Worm (Caenorhabditis elegans): ENCODE results near the gene lact-9.

The lact-9 gene

DNA sequence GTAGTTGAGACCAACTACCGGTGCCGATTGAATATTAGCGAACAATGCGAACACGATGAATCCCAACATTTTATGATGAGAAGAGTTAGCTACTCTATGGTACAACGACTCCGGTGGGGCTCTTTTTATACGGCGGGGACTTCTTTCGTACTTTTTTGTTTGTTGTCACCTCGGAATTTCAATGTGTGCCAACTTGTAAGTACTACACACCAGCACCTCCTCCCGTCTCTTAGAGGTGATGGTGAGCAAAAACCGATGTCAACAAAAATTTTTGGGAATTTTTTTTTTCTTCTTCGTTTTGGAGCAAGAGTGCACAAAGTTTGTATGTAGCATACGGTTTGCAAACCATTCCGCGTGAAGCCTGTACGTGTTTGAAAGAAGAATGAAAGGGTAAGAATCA is 10.9 kb downstream of the lact-9 start, which contains the start of gene Y45F10D.2:
Gene Y45F10D.2, minus strand, starts transcription at position 101 of the 400 bp plus-strand sequence.
- TF ChIP-seq B0019.2 (GFP tag; conservative IDR thresholded peaks at IDR 0.05) (no peak), tbx-9 (tag; optimal IDR thresholded peaks at IDR 0.05; ENCODE audit: borderline replicate concordance) (no peak), ztf-6 (GFP tag; IDR thresholded peaks at IDR 0.05) (no peak), lsy-27 (tag; optimal IDR thresholded peaks at IDR 0.05; ENCODE audit: borderline replicate concordance, insufficient read depth) (no peak), nhr-120 (GFP tag; IDR thresholded peaks at IDR 0.05) (no peak), fkh-3 (tag; optimal IDR thresholded peaks at IDR 0.05) (no peak), snpc-4 (GFP tag; optimal IDR thresholded peaks at IDR 0.05) (no peak), snpc-4 (tag; optimal IDR thresholded peaks at IDR 0.05) (no peak), die-1 (tag; optimal IDR thresholded peaks at IDR 0.05) (no peak), lin-40 (tag; optimal IDR thresholded peaks at IDR 0.05) (no peak), Y56A3A.18 (GFP tag; IDR thresholded peaks at IDR 0.05) (no peak)

DNA sequence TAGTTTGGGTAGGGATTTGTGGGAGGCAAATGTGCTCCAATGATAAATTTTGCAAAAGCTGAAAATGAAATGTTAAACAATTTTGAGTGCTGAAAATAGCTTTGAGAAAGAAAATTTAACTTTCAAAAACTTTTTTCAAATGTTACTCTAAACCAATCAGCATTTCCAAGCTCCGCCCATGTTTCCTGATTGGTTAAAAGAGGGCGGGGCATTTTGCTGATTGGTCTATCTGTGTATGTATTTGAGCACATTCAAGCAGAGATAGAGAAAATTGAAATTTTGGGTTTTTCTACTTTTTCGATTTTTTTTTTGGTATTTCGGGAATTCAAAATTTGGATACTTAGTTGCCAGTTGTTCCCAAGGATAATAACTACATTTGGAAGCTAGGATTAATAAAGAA is 20.7 kb downstream of the lact-9 start:
- TF ChIP-seq Y56A3A.18 (GFP tag; IDR thresholded peaks at IDR 0.05): no peak
- no peak for TF ChIP-seq zfh-2 (GFP tag; conservative IDR thresholded peaks at IDR 0.05)
- TF ChIP-seq cebp-2 (GFP tag; IDR thresholded peaks at IDR 0.05): no peak
- no peak for TF ChIP-seq F57A8.1 (GFP tag; optimal IDR thresholded peaks at IDR 0.05)
- TF ChIP-seq lir-1 (GFP tag; conservative IDR thresholded peaks at IDR 0.05): no peak
- no peak for TF ChIP-seq akir-1 (GFP tag; optimal IDR thresholded peaks at IDR 0.05)
- no peak for TF ChIP-seq B0019.2 (GFP tag; conservative IDR thresholded peaks at IDR 0.05)
- TF ChIP-seq mel-28 (tag; optimal IDR thresholded peaks at IDR 0.05; ENCODE audit: borderline replicate concordance): no peak
- no peak for TF ChIP-seq sea-2 (GFP tag; IDR thresholded peaks at IDR 0.05)
- TF ChIP-seq snpc-1.3 (tag; optimal IDR thresholded peaks at IDR 0.05; ENCODE audit: insufficient read depth): no peak
- TF ChIP-seq lin-40 (tag; optimal IDR thresholded peaks at IDR 0.05): no peak
- no peak for TF ChIP-seq egrh-3 (GFP tag; IDR thresholded peaks at IDR 0.05)
- no peak for TF ChIP-seq snpc-1.1 (tag; optimal IDR thresholded peaks at IDR 0.05; ENCODE audit: insufficient read depth)
- TF ChIP-seq nfya-2 (GFP tag; IDR thresholded peaks at IDR 0.05): no peak
- no peak for TF ChIP-seq egl-18 (GFP tag; IDR thresholded peaks at IDR 0.05)
- no peak for TF ChIP-seq ztf-3 (GFP tag; optimal IDR thresholded peaks at IDR 0.05)
- no peak for TF ChIP-seq hlh-12 (tag; optimal IDR thresholded peaks at IDR 0.05)

DNA sequence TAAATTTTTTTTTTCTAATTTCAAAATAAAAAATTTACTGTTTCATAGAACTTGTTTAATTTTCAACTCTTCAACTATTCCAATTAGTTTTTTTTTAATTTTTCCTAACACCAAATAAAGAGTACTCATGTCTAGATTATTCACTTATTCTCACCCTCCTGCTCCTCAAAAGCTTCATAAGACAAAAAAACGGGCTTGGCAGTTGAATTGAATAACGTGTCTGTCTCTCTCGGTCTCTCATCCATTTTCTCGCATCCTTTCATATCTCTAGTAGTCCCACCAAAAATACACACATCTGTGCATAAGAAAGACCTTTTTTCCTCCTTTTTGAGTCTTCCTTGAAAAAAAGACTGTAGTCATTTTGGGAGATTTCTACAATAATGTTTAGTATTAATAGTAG is 22.0 kb downstream of the lact-9 start:
- TF ChIP-seq nfyb-1 (GFP tag; IDR thresholded peaks at IDR 0.05) (no peak), egrh-3 (GFP tag; IDR thresholded peaks at IDR 0.05) (no peak), madf-3 (GFP tag; IDR thresholded peaks at IDR 0.05) (no peak), madf-10 (tag; optimal IDR thresholded peaks at IDR 0.05) (no peak), Y56A3A.18 (GFP tag; IDR thresholded peaks at IDR 0.05) (no peak), pbrm-1 (GFP tag; IDR thresholded peaks at IDR 0.05) (no peak), lin-54 (GFP tag; optimal IDR thresholded peaks at IDR 0.05) (no peak), ama-1 (optimal IDR thresholded peaks at IDR 0.05) (no peak), ama-1 (GFP tag; optimal IDR thresholded peaks at IDR 0.05) (no peak), nhr-80 (tag; optimal IDR thresholded peaks at IDR 0.05) (no peak), B0336.3 (GFP tag; IDR thresholded peaks at IDR 0.05) (no peak), repo-1 (tag; optimal IDR thresholded peaks at IDR 0.05) (no peak), T07F8.4 (tag; optimal IDR thresholded peaks at IDR 0.05) (no peak), snpc-3.4 (tag; optimal IDR thresholded peaks at IDR 0.05) (no peak), athp-1 (tag; optimal IDR thresholded peaks at IDR 0.05) (no peak), snpc-1.1 (tag; optimal IDR thresholded peaks at IDR 0.05; ENCODE audit: insufficient read depth) (no peak), Y79H2A.3 (GFP tag; conservative IDR thresholded peaks at IDR 0.05) (no peak), hlh-26 (GFP tag; conservative IDR thresholded peaks at IDR 0.05) (no peak)
